Worm (Caenorhabditis elegans) whole organism, L2 larva: ENCODE measurements around the gene C08F11.17.

Source experiments
- nhr-21 ChIP-seq: fragments of 150-350 bp; optimal IDR thresholded peaks from 2 replicates; lab custom pipeline; 2014; ENCODE audit warnings: missing biosample characterization, missing genetic modification characterization
- snpc-4 ChIP-seq: fragments of 150-350 bp; optimal IDR thresholded peaks from 2 replicates; lab custom pipeline; 2014; ENCODE audit warnings: missing biosample characterization, missing genetic modification characterization

C08F11.17 gene

DNA sequence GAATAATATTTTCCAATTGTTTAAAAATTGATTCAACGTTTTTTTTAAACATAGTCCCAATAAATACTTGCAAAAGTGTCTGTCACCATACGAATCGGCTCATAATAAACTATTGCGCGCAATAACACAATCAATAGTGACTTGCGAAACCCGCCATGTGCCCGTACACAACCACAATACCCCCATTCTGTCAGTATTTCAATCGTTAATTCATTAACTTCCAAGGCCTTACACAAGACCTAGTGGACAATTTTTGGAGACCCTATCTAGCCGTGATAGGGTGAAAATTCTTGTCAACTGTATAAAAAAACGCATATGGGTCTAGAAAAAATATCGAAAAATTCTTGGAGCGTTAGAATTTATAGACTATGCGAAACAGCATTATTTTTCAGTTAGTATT lies 49.5 kb downstream of the C08F11.17 start:
- TF ChIP-seq snpc-4 (tag; lab: Kevin White, UChicago), result peak; percentile 60
- TF ChIP-seq nhr-21 (tag; lab: Kevin White, UChicago), result no peak
